Fruit fly (Drosophila melanogaster): ENCODE measurements around the gene CG42544.

CG42544 gene

dm6 chr3R:7304455-7305088 lies at the start of gene CG42544:
CG42544 (plus strand) TSS chr3R:7304592.
- TF ChIP-seq usp (GFP tag; optimal IDR thresholded peaks at IDR 0.05), result no peak
- no peak for TF ChIP-seq CG8478 (optimal IDR thresholded peaks at IDR 0.05)
- TF ChIP-seq pan (optimal IDR thresholded peaks at IDR 0.05), result no peak
- no peak for TF ChIP-seq Dll (optimal IDR thresholded peaks at IDR 0.05)
- no peak for TF ChIP-seq psq (optimal IDR thresholded peaks at IDR 0.05)
- TF ChIP-seq EcR (GFP tag; optimal IDR thresholded peaks at IDR 0.05), result no peak

DNA sequence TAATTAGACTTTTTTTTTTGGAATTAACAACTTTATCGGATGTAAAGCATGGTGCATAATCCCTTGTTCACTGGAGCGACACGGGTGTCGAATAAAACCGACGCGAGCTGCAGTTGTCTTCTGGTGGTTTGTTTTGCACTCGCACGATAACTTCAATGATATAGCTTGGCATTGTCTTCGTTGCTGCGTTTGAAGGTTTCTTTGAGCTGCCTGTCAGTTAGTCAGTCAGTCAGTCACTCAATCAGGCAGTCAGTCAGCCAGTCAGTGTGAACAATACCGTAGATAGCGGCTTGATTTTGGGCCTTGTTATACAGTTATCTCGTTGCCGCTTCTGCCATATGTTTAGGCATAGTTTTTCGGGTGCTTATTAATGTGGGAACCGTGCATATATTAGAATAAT lies 44.8 kb upstream of the CG42544 start:
- TF ChIP-seq EcR (GFP tag; optimal IDR thresholded peaks at IDR 0.05) (no peak), Dll (optimal IDR thresholded peaks at IDR 0.05) (no peak), psq (optimal IDR thresholded peaks at IDR 0.05) (no peak), pan (optimal IDR thresholded peaks at IDR 0.05) (no peak), usp (GFP tag; optimal IDR thresholded peaks at IDR 0.05) (no peak), CG8478 (optimal IDR thresholded peaks at IDR 0.05) (no peak)

- no peak for TF ChIP-seq CG8478 (optimal IDR thresholded peaks at IDR 0.05)
These were observed 38.7 kb upstream of the CG42544 start, which contains the start of the genes Gld and Syt4 for dm6 chr3R:7265567-7266208. Gld (minus strand) TSS chr3R:7265703. Syt4 (plus strand) TSS chr3R:7266065.

- no peak for TF ChIP-seq EcR (GFP tag; optimal IDR thresholded peaks at IDR 0.05)
- TF ChIP-seq usp (GFP tag; optimal IDR thresholded peaks at IDR 0.05), result no peak
- no peak for TF ChIP-seq CG8478 (optimal IDR thresholded peaks at IDR 0.05)
- TF ChIP-seq Dll (optimal IDR thresholded peaks at IDR 0.05), result no peak
- no peak for TF ChIP-seq psq (optimal IDR thresholded peaks at IDR 0.05)
- no peak for TF ChIP-seq pan (optimal IDR thresholded peaks at IDR 0.05)
These were observed 29.3 kb upstream of the CG42544 start for dm6 chr3R:7274973-7275525.

- TF ChIP-seq Dll (optimal IDR thresholded peaks at IDR 0.05) (no peak), psq (optimal IDR thresholded peaks at IDR 0.05) (no peak), EcR (GFP tag; optimal IDR thresholded peaks at IDR 0.05) (no peak), CG8478 (optimal IDR thresholded peaks at IDR 0.05) (no peak), usp (GFP tag; optimal IDR thresholded peaks at IDR 0.05) (no peak), pan (optimal IDR thresholded peaks at IDR 0.05) (no peak)
These were observed 27.6 kb upstream of the CG42544 start for dm6 chr3R:7276782-7277181.

DNA sequence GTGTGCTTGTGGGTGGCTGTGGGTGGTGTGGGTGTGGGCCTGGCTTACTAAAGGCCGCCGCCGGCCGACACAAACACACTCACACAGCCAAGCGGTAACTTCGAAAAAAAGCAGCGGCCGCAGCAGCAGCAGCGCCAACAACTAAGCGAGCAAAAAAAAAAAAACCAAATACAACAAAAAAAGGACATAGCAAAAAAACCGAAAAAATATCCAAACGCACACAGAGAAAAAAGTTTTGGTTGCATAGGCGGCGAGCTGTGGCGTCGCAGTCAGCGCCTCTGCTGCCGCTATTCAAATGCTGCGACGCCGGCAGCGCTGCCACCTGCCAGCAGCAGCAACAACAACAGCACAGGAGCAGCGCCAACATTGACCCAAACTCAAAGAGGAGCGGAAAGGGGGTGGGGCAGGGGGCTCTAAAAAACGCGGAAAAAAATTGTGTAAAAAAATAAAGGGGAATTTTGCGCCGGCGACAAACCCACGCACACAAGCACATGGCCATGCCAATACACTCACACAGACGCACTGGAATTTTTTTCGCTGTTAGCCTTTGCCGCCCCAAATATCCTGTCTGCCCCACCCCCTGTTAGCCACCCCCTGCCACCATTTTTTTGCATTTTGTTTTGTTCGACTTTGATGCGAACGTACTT lies 22.0 kb upstream of the CG42544 start:
- TF ChIP-seq usp (GFP tag; optimal IDR thresholded peaks at IDR 0.05) (no peak), psq (optimal IDR thresholded peaks at IDR 0.05) (no peak), Dll (optimal IDR thresholded peaks at IDR 0.05) (no peak), EcR (GFP tag; optimal IDR thresholded peaks at IDR 0.05) (no peak), pan (optimal IDR thresholded peaks at IDR 0.05) (no peak), CG8478 (optimal IDR thresholded peaks at IDR 0.05) (no peak)

dm6 chr3R:7285662-7286061 lies 18.7 kb upstream of the CG42544 start, which contains the start of gene RacGAP84C:
RacGAP84C (plus strand) TSS chr3R:7285962.
- TF ChIP-seq EcR (GFP tag; optimal IDR thresholded peaks at IDR 0.05), result no peak
- TF ChIP-seq usp (GFP tag; optimal IDR thresholded peaks at IDR 0.05), result no peak
- TF ChIP-seq Dll (optimal IDR thresholded peaks at IDR 0.05), result no peak
- no peak for TF ChIP-seq psq (optimal IDR thresholded peaks at IDR 0.05)
- TF ChIP-seq CG8478 (optimal IDR thresholded peaks at IDR 0.05), result no peak
- TF ChIP-seq pan (optimal IDR thresholded peaks at IDR 0.05), result no peak

dm6 chr3R:7306539-7307192 lies 2.3 kb downstream of the CG42544 start:
- TF ChIP-seq EcR (GFP tag; optimal IDR thresholded peaks at IDR 0.05) (no peak), pan (optimal IDR thresholded peaks at IDR 0.05) (no peak), CG8478 (optimal IDR thresholded peaks at IDR 0.05) (no peak), usp (GFP tag; optimal IDR thresholded peaks at IDR 0.05) (no peak), psq (optimal IDR thresholded peaks at IDR 0.05) (no peak), Dll (optimal IDR thresholded peaks at IDR 0.05) (no peak)

DNA sequence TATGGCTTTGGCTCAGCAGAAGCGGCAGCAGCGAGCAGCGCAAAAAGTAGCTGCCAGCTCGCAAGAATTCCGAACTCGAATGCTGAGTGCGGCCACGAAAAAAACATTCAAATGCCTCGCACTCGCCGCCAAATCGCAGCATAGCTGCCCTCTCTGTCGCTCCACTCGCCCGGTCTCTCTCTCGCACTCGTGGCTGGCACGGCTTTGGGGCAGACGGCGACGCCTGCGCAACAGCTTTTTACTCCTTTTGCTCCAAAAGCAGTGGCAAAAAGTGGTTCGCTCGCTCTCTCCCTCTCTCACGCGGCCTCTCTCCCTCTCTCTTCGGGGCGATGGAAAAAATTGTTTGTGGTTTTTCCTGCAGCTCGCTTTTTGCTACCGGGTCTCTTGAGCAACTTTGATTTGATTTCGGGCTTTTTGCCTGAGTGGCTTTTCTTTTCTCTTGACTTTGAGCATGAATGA lies 5.2 kb downstream of the CG42544 start, which contains the start of gene rn:
Gene rn (minus strand): TSS at position 51 of the 459 bp plus-strand sequence.
- no peak for TF ChIP-seq CG8478 (optimal IDR thresholded peaks at IDR 0.05)
- no peak for TF ChIP-seq Dll (optimal IDR thresholded peaks at IDR 0.05)
- TF ChIP-seq pan (optimal IDR thresholded peaks at IDR 0.05), result no peak
- TF ChIP-seq psq (optimal IDR thresholded peaks at IDR 0.05), result no peak
- TF ChIP-seq EcR (GFP tag; optimal IDR thresholded peaks at IDR 0.05), result no peak
- TF ChIP-seq usp (GFP tag; optimal IDR thresholded peaks at IDR 0.05), result no peak

DNA sequence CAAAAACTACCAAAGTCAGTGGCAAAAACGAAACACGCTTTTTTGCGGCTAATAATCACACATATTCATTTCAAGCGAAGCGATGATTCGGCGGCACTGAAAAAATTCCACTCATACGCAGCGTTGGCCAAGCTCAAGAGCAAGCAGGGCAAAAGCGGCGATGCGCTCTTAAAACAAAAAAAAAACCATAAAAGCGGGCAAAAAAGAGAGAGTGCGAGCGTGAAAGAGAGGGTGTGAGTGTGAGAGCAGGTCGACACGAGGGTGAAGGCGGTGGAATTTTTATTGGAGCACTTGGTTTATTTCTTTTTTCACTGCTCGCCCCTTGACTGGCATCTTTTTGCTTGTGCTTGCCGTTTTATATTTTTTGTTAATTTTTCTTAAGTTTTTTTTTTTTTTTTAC lies 6.2 kb downstream of the CG42544 start:
- no peak for TF ChIP-seq EcR (GFP tag; optimal IDR thresholded peaks at IDR 0.05)
- no peak for TF ChIP-seq Dll (optimal IDR thresholded peaks at IDR 0.05)
- TF ChIP-seq psq (optimal IDR thresholded peaks at IDR 0.05), result no peak
- no peak for TF ChIP-seq CG8478 (optimal IDR thresholded peaks at IDR 0.05)
- TF ChIP-seq usp (GFP tag; optimal IDR thresholded peaks at IDR 0.05), result no peak
- TF ChIP-seq pan (optimal IDR thresholded peaks at IDR 0.05), result no peak

dm6 chr3R:7313034-7313433 lies 8.6 kb downstream of the CG42544 start:
- TF ChIP-seq psq (optimal IDR thresholded peaks at IDR 0.05) (no peak), CG8478 (optimal IDR thresholded peaks at IDR 0.05) (peak; percentile 81), EcR (GFP tag; optimal IDR thresholded peaks at IDR 0.05) (peak in 1 of 2 experiments; percentile 59)

All from whole organism.